Fruit fly (Drosophila melanogaster): ENCODE data around the gene ncd.

The ncd gene

dm6 chr3R:29771645-29772089 lies 35.3 kb downstream of the ncd start (continued):
- no peak for TF ChIP-seq ewg (GFP tag; optimal IDR thresholded peaks at IDR 0.05)
- TF ChIP-seq CG33213 (GFP tag; optimal IDR thresholded peaks at IDR 0.05), result no peak
- TF ChIP-seq CG12659 (GFP tag; optimal IDR thresholded peaks at IDR 0.05), result no peak
- no peak for TF ChIP-seq fd64A (GFP tag; optimal IDR thresholded peaks at IDR 0.05)
- TF ChIP-seq ato (GFP tag; IDR thresholded peaks at IDR 0.05; ENCODE audit: partially characterized antibody), result no peak
- no peak for TF ChIP-seq tx (GFP tag; optimal IDR thresholded peaks at IDR 0.05)
- no peak for TF ChIP-seq sisA (GFP tag; IDR thresholded peaks at IDR 0.05)
- peak; percentile 31; the same call in 1 of the 2 replicates for TF ChIP-seq CG32767 (GFP tag; IDR thresholded peaks at IDR 0.05)
- no peak for TF ChIP-seq CG11723 (GFP tag; optimal IDR thresholded peaks at IDR 0.05)
- TF ChIP-seq da (GFP tag; optimal IDR thresholded peaks at IDR 0.05), result no peak
- TF ChIP-seq CG12155 (GFP tag; optimal IDR thresholded peaks at IDR 0.05), result no peak
- TF ChIP-seq gcm (GFP tag; optimal IDR thresholded peaks at IDR 0.05), result peak; percentile 55
- no peak for TF ChIP-seq Xrp1 (GFP tag; IDR thresholded peaks at IDR 0.05)
- no peak for TF ChIP-seq row (GFP tag; IDR thresholded peaks at IDR 0.05)
- TF ChIP-seq her (GFP tag; optimal IDR thresholded peaks at IDR 0.05), result peak; percentile 46
- 0 out of 2 replicates have a peak, but pooled peaks have one; percentile 38 for TF ChIP-seq CG5953 (GFP tag; IDR thresholded peaks at IDR 0.05)
- TF ChIP-seq dan (GFP tag; IDR thresholded peaks at IDR 0.05), result no peak
- peak; percentile 53 for TF ChIP-seq CG6813 (GFP tag; optimal IDR thresholded peaks at IDR 0.05)
- no peak for TF ChIP-seq gem (tag; optimal IDR thresholded peaks at IDR 0.05)
- TF ChIP-seq CG31441 (GFP tag; IDR thresholded peaks at IDR 0.05), result no peak
- no peak for TF ChIP-seq CG14050 (GFP tag; IDR thresholded peaks at IDR 0.05)
- peak; percentile 85 for TF ChIP-seq CG3838 (GFP tag; optimal IDR thresholded peaks at IDR 0.05)
- peak; percentile 33; the same call in 1 of the 2 replicates for TF ChIP-seq inv (GFP tag; IDR thresholded peaks at IDR 0.05; ENCODE audit: partially characterized antibody)
- TF ChIP-seq Optix (GFP tag; IDR thresholded peaks at IDR 0.05), result no peak
- no peak for TF ChIP-seq CG7745 (tag; optimal IDR thresholded peaks at IDR 0.05)
- TF ChIP-seq CG15011 (GFP tag; optimal IDR thresholded peaks at IDR 0.05), result no peak
- TF ChIP-seq chif (GFP tag; optimal IDR thresholded peaks at IDR 0.05), result no peak
- no peak for TF ChIP-seq CG6175 (GFP tag; IDR thresholded peaks at IDR 0.05)
- TF ChIP-seq Stat92E (GFP tag; optimal IDR thresholded peaks at IDR 0.05), result peak in 1 of 3 experiments; percentile 85
- TF ChIP-seq Hr51 (GFP tag; optimal IDR thresholded peaks at IDR 0.05), result peak in 1 of 2 experiments; percentile 4
- TF ChIP-seq cg (GFP tag; optimal IDR thresholded peaks at IDR 0.05), result peak; percentile 77
- TF ChIP-seq CG9437 (GFP tag; optimal IDR thresholded peaks at IDR 0.05), result no peak
- no peak for TF ChIP-seq prd (optimal IDR thresholded peaks at IDR 0.05)
- no peak for TF ChIP-seq prd (GFP tag; IDR thresholded peaks at IDR 0.05)
- TF ChIP-seq Dip3 (GFP tag; optimal IDR thresholded peaks at IDR 0.05), result no peak
- peak; percentile 30 for TF ChIP-seq mirr (GFP tag; optimal IDR thresholded peaks at IDR 0.05)
- TF ChIP-seq CG10274 (GFP tag; optimal IDR thresholded peaks at IDR 0.05), result no peak
- 0 out of 2 replicates have a peak, but pooled peaks have one; percentile 12 for TF ChIP-seq CG17328 (GFP tag; IDR thresholded peaks at IDR 0.05)
- no peak for TF ChIP-seq CG32532 (GFP tag; IDR thresholded peaks at IDR 0.05)
- no peak for TF ChIP-seq CG4282 (GFP tag; optimal IDR thresholded peaks at IDR 0.05)
- TF ChIP-seq chn (GFP tag; optimal IDR thresholded peaks at IDR 0.05), result no peak
- no peak for TF ChIP-seq CG15073 (GFP tag; optimal IDR thresholded peaks at IDR 0.05)
- TF ChIP-seq CG15601 (tag; optimal IDR thresholded peaks at IDR 0.05), result peak; percentile 38
- TF ChIP-seq Fer2 (tag; optimal IDR thresholded peaks at IDR 0.05), result no peak
- TF ChIP-seq CG2199 (GFP tag; IDR thresholded peaks at IDR 0.05), result 0 out of 3 replicates have a peak, but pooled peaks have one; percentile 64
- TF ChIP-seq CG17385 (GFP tag; optimal IDR thresholded peaks at IDR 0.05), result no peak
- no peak for TF ChIP-seq ttk (GFP tag; IDR thresholded peaks at IDR 0.05)
- TF ChIP-seq Dp (GFP tag; optimal IDR thresholded peaks at IDR 0.05), result peak; percentile 57
- no peak for TF ChIP-seq sr (GFP tag; IDR thresholded peaks at IDR 0.05)
- TF ChIP-seq crp (GFP tag; optimal IDR thresholded peaks at IDR 0.05), result no peak
- no peak for TF ChIP-seq Doc2 (GFP tag; IDR thresholded peaks at IDR 0.05)

Measured in whole organism, embryonic.